Worm (Caenorhabditis elegans) whole organism, L4 larva: Measurements from ENCODE around the gene T28A8.6.
A peak's percentile ranks its signal among the peaks of the same experiment; 100 is the strongest.

Source experiments
- F10B5.3 ChIP-seq: sonication (generic microtip); optimal IDR thresholded peaks from 2 replicates; lab custom pipeline; 2016; ENCODE audit warnings: mild to moderate bottlenecking, missing genetic modification characterization, missing compliant biosample characterization
- F37D6.2 ChIP-seq: sonication (generic microtip); optimal IDR thresholded peaks from 2 replicates; lab custom pipeline; 2016; ENCODE audit warnings: mild to moderate bottlenecking, missing genetic modification characterization, missing compliant biosample characterization
- Y48G9A.11 ChIP-seq: fragments of 200-800 bp; sonication (Bioruptor generic); IDR thresholded peaks from 2 replicates; pipeline ENCODE4 v1.3.6; 2022; ENCODE audit warnings: missing genetic modification reagents, missing genetic modification characterization, missing compliant biosample characterization
- Y5F2A.4 ChIP-seq: fragments of 200-800 bp; sonication (Bioruptor generic); optimal IDR thresholded peaks from 2 replicates; lab custom pipeline; 2018; ENCODE audit warnings: mild to moderate bottlenecking, missing genetic modification characterization, missing compliant biosample characterization
- aha-1 ChIP-seq: fragments of 150-350 bp; peaks from one replicate; lab custom pipeline; 2014; ENCODE audit warnings: missing biosample characterization, missing genetic modification characterization
- aly-2 ChIP-seq: sonication (generic microtip); optimal IDR thresholded peaks from 2 replicates; lab custom pipeline; 2018; ENCODE audit warnings: missing biosample characterization, missing genetic modification characterization
- ceh-28 ChIP-seq: fragments of 150-350 bp; optimal IDR thresholded peaks from 2 replicates; lab custom pipeline; 2014; ENCODE audit warnings: missing biosample characterization, missing genetic modification reagents, missing genetic modification characterization
- ctbp-1 ChIP-seq: fragments of 200-800 bp; sonication (Bioruptor generic); IDR thresholded peaks from 2 replicates; pipeline ENCODE4 v1.3.6; 2022; ENCODE audit warnings: missing genetic modification reagents, missing genetic modification characterization, missing compliant biosample characterization
- daf-8 ChIP-seq: fragments of 200-800 bp; sonication (Bioruptor generic); IDR thresholded peaks from 2 replicates; pipeline ENCODE4 v1.3.6; 2022; ENCODE audit warnings: missing genetic modification characterization, missing compliant biosample characterization
- dmd-6 ChIP-seq: fragments of 200-800 bp; sonication (Bioruptor generic); IDR thresholded peaks from 2 replicates; pipeline ENCODE4 v1.3.6; 2022; ENCODE audit warnings: missing genetic modification reagents, missing genetic modification characterization, missing compliant biosample characterization
- dmd-8 ChIP-seq: fragments of 200-800 bp; sonication (Bioruptor generic); IDR thresholded peaks from 2 replicates; pipeline ENCODE4 v1.3.6; 2022; ENCODE audit warnings: missing genetic modification characterization, missing compliant biosample characterization
- dpl-1 ChIP-seq: fragments of 150-350 bp; optimal IDR thresholded peaks from 2 replicates; lab custom pipeline; 2014; ENCODE audit warnings: missing biosample characterization, missing genetic modification reagents, missing genetic modification characterization
- duxl-1 ChIP-seq: sonication (generic microtip); optimal IDR thresholded peaks from 2 replicates; lab custom pipeline; 2016; ENCODE audit warnings: mild to moderate bottlenecking, missing genetic modification characterization, moderate library complexity, missing compliant biosample characterization; ENCODE audit not compliant: poor library complexity
- dve-1 ChIP-seq: sonication (generic microtip); optimal IDR thresholded peaks from 2 replicates; lab custom pipeline; 2017; ENCODE audit warnings: antibody characterized with exemption, mild to moderate bottlenecking, missing genetic modification characterization, missing compliant biosample characterization; ENCODE audit not compliant: insufficient read depth
- egl-27 ChIP-seq: sonication (generic microtip); optimal IDR thresholded peaks from 3 replicates; lab custom pipeline; 2017; ENCODE audit warnings: missing biosample characterization, missing genetic modification reagents, missing genetic modification characterization
- egl-43 ChIP-seq: fragments of 200-800 bp; sonication (Bioruptor generic); IDR thresholded peaks from 2 replicates; pipeline ENCODE4 v1.3.6; 2022; ENCODE audit warnings: missing genetic modification reagents, missing genetic modification characterization, missing compliant biosample characterization
- fos-1 ChIP-seq: fragments of 150-350 bp; optimal IDR thresholded peaks from 2 replicates; lab custom pipeline; 2014; ENCODE audit warnings: missing biosample characterization, missing genetic modification characterization
- gei-8 ChIP-seq: fragments of 200-800 bp; sonication (Bioruptor generic); optimal IDR thresholded peaks from 2 replicates; lab custom pipeline; 2018; ENCODE audit warnings: mild to moderate bottlenecking, missing genetic modification characterization, missing compliant biosample characterization
- hlh-11 ChIP-seq: fragments of 200-800 bp; sonication (Bioruptor generic); optimal IDR thresholded peaks from 2 replicates; lab custom pipeline; 2018; ENCODE audit warnings: mild to moderate bottlenecking, missing genetic modification characterization, missing compliant biosample characterization
- hmg-1.1 ChIP-seq: fragments of 200-800 bp; sonication (Bioruptor generic); IDR thresholded peaks from 2 replicates; pipeline ENCODE4 v1.3.6; 2022; ENCODE audit warnings: missing genetic modification reagents, missing genetic modification characterization, missing compliant biosample characterization
- jun-1 ChIP-seq: fragments of 150-350 bp; optimal IDR thresholded peaks from 2 replicates; lab custom pipeline; 2014; ENCODE audit warnings: missing biosample characterization, missing genetic modification reagents, missing genetic modification characterization
- lim-7 ChIP-seq: fragments of 200-800 bp; sonication (Bioruptor generic); IDR thresholded peaks from 2 replicates; pipeline ENCODE4 v1.3.6; 2022; ENCODE audit warnings: missing genetic modification characterization, missing compliant biosample characterization
- lin-13 ChIP-seq: fragments of 150-350 bp; optimal IDR thresholded peaks from 2 replicates; lab custom pipeline; 2014; ENCODE audit warnings: missing biosample characterization, missing genetic modification reagents, missing genetic modification characterization
- lin-29 ChIP-seq: fragments of 200-800 bp; sonication (Bioruptor generic); IDR thresholded peaks from 2 replicates; pipeline ENCODE4 v1.3.6; 2022; ENCODE audit warnings: missing genetic modification reagents, missing genetic modification characterization, missing compliant biosample characterization
- madf-5 ChIP-seq, 2 experiments: fragments of 200-800 bp; sonication (Bioruptor generic); IDR thresholded peaks; 2 replicates each; pipeline ENCODE4 v1.3.6; 2022; ENCODE audit warnings: missing compliant biosample characterization in 2 of 2, missing genetic modification characterization in 2 of 2
- mep-1 ChIP-seq: fragments of 150-350 bp; sonication (generic microtip); optimal IDR thresholded peaks from 3 replicates; lab custom pipeline; 2014; ENCODE audit warnings: missing biosample characterization, missing genetic modification characterization
- mes-2 ChIP-seq: sonication (generic microtip); optimal IDR thresholded peaks from 2 replicates; lab custom pipeline; 2016; ENCODE audit warnings: missing genotype, mild to moderate bottlenecking, missing genetic modification characterization, missing compliant biosample characterization; ENCODE audit not compliant: poor library complexity, severe bottlenecking
- nhr-10 ChIP-seq: fragments of 150-350 bp; optimal IDR thresholded peaks from 2 replicates; lab custom pipeline; 2014; ENCODE audit warnings: missing biosample characterization, missing genetic modification characterization
- nhr-41 ChIP-seq: fragments of 200-800 bp; sonication (Bioruptor generic); IDR thresholded peaks from 2 replicates; pipeline ENCODE4 v1.3.6; 2022; ENCODE audit warnings: missing genetic modification reagents, missing genetic modification characterization, missing compliant biosample characterization
- nhr-42 ChIP-seq: fragments of 200-800 bp; sonication (Bioruptor generic); IDR thresholded peaks from 2 replicates; pipeline ENCODE4 v1.3.6; 2022; ENCODE audit warnings: missing genetic modification characterization, missing compliant biosample characterization
- nhr-6 ChIP-seq: fragments of 150-350 bp; optimal IDR thresholded peaks from 2 replicates; lab custom pipeline; 2014; ENCODE audit warnings: missing biosample characterization, missing genetic modification characterization
- nhr-77 ChIP-seq: fragments of 150-350 bp; optimal IDR thresholded peaks from 2 replicates; lab custom pipeline; 2014; ENCODE audit warnings: missing biosample characterization, missing genetic modification characterization
- pqm-1 ChIP-seq: sonication (generic microtip); optimal IDR thresholded peaks from 2 replicates; lab custom pipeline; 2017; ENCODE audit warnings: missing biosample characterization, missing genetic modification characterization
- saeg-2 ChIP-seq: fragments of 200-800 bp; sonication (Bioruptor generic); IDR thresholded peaks from 2 replicates; pipeline ENCODE4 v1.3.6; 2022; ENCODE audit warnings: missing genetic modification reagents, missing genetic modification characterization, missing compliant biosample characterization
- sdz-12 ChIP-seq: fragments of 200-800 bp; sonication (Bioruptor generic); optimal IDR thresholded peaks from 2 replicates; lab custom pipeline; 2018; ENCODE audit warnings: mild to moderate bottlenecking, missing genetic modification characterization, missing compliant biosample characterization
- skn-1 ChIP-seq: fragments of 150-350 bp; optimal IDR thresholded peaks from 2 replicates; lab custom pipeline; 2014; ENCODE audit warnings: missing biosample characterization, missing genetic modification characterization
- snpc-4 ChIP-seq: fragments of 150-350 bp; optimal IDR thresholded peaks from 2 replicates; lab custom pipeline; 2014; ENCODE audit warnings: missing biosample characterization, missing genetic modification characterization
- unc-39 ChIP-seq: sonication (generic microtip); optimal IDR thresholded peaks from 2 replicates; lab custom pipeline; 2017; ENCODE audit warnings: missing biosample characterization, missing genetic modification characterization
- zip-11 ChIP-seq: fragments of 200-800 bp; sonication (Bioruptor generic); IDR thresholded peaks from 2 replicates; pipeline ENCODE4 v1.3.6; 2022; ENCODE audit warnings: missing genetic modification characterization, missing compliant biosample characterization
- zip-2 ChIP-seq: fragments of 150-350 bp; optimal IDR thresholded peaks from 2 replicates; lab custom pipeline; 2014; ENCODE audit warnings: missing biosample characterization, missing genetic modification characterization
- ztf-11 ChIP-seq: fragments of 150-350 bp; optimal IDR thresholded peaks from 2 replicates; lab custom pipeline; 2014; ENCODE audit warnings: missing biosample characterization, missing genetic modification characterization

T28A8.6 gene

ce11 chrIII:13474482-13474881 lies 24.5 kb upstream of the T28A8.6 start (continued):
- TF ChIP-seq ceh-28 = no peak
- no peak for TF ChIP-seq egl-27 (tag; lab: Kevin White, UChicago)
- TF ChIP-seq fos-1 (tag; lab: Kevin White, UChicago) = no peak
- TF ChIP-seq saeg-2 (GFP tag; lab: Robert Waterston, UW) = no peak

DNA sequence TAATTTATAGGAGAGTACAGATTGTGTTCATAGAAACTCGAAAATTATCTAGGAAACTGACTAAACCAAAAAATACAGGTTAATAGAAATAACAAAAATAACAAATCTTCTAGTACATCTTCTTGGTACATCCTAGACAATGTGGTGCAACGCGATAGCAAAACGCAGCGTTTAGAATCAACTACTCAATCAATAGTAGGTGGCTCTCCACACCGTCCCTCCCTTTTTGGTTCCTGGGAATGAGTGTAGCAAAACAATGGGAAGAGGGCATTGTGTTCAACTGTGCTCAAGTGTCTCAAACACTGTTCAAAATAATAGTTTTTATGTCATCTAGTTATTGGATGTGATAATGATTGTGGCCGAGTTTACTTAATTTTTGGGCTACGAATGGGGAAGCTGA lies 22.3 kb upstream of the T28A8.6 start, which contains the start of gene T27E9.6:
TSS of gene T27E9.6 (minus strand) at position 101 of the 400 bp plus-strand sequence.
- no peak for TF ChIP-seq skn-1 (tag; lab: Kevin White, UChicago)
- TF ChIP-seq aha-1 = peak; percentile 43

DNA sequence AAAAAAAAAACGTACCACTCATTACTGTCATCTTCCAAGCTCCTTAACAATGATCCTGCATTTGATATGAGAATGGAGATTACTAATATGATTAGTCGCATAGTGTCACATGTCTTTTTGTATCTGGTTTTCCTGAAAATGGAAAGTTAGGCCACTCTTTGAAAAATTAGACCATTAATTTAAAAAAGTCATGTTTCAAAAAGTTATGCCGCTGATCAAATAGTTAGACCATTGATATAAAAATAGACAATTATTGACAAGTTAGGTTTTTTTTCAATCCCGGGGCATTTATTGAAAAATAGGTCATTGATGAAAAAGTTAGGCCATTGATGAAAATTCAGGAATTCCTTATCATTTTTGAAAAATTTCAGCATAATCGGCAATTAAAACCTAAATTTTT lies 15.0 kb upstream of the T28A8.6 start, which contains the start of gene acc-4:
TSS of gene acc-4 (minus strand) at position 101 of the 400 bp plus-strand sequence.
- TF ChIP-seq hmg-1.1 (GFP tag; lab: Robert Waterston, UW) = no peak
- TF ChIP-seq hlh-11 (tag; lab: Kevin White, UChicago) = no peak
- no peak for TF ChIP-seq lin-13 (GFP tag; lab: Kevin White, UChicago)
- no peak for TF ChIP-seq aha-1
- TF ChIP-seq nhr-42 (GFP tag; lab: Robert Waterston, UW) = no peak
- TF ChIP-seq dve-1 (tag; lab: Kevin White, UChicago) = no peak
- TF ChIP-seq ctbp-1 (GFP tag; lab: Robert Waterston, UW) = no peak
- TF ChIP-seq egl-43 (GFP tag; lab: Robert Waterston, UW) = no peak
- no peak for TF ChIP-seq lim-7 (GFP tag; lab: Robert Waterston, UW)
- TF ChIP-seq fos-1 (tag; lab: Kevin White, UChicago) = no peak
- TF ChIP-seq ztf-11 (tag; lab: Kevin White, UChicago) = no peak
- TF ChIP-seq mep-1 (tag; lab: Kevin White, UChicago) = no peak
- no peak for TF ChIP-seq dmd-6
- TF ChIP-seq mes-2 (tag; lab: Kevin White, UChicago) = no peak
- no peak for TF ChIP-seq snpc-4 (tag; lab: Kevin White, UChicago)
- no peak for TF ChIP-seq nhr-41 (GFP tag; lab: Robert Waterston, UW)
- TF ChIP-seq madf-5 (GFP tag; IDR thresholded peaks at IDR 0.05; lab: Robert Waterston, UW) = no peak
- no peak for TF ChIP-seq zip-2
- TF ChIP-seq unc-39 (tag; lab: Kevin White, UChicago) = no peak
- TF ChIP-seq Y5F2A.4 = no peak
- TF ChIP-seq, all 104 proteins: peak for 0

- no peak for TF ChIP-seq nhr-10 (tag; lab: Kevin White, UChicago)
- no peak for TF ChIP-seq egl-27 (tag; lab: Kevin White, UChicago)
- TF ChIP-seq ztf-11 (tag; lab: Kevin White, UChicago) = no peak
- TF ChIP-seq gei-8 (GFP tag; lab: Kevin White, UChicago) = no peak
- TF ChIP-seq jun-1 (tag; lab: Kevin White, UChicago) = no peak
- TF ChIP-seq nhr-6 = no peak
- no peak for TF ChIP-seq aly-2 (tag; lab: Kevin White, UChicago)
- TF ChIP-seq nhr-41 (GFP tag; lab: Robert Waterston, UW) = no peak
- TF ChIP-seq F10B5.3 (tag; lab: Kevin White, UChicago) = no peak
- no peak for TF ChIP-seq Y48G9A.11 (GFP tag; lab: Robert Waterston, UW)
- TF ChIP-seq F37D6.2 (tag; lab: Kevin White, UChicago) = no peak
- no peak for TF ChIP-seq duxl-1 (tag; lab: Kevin White, UChicago)
- TF ChIP-seq zip-11 (GFP tag; lab: Robert Waterston, UW) = no peak
- TF ChIP-seq dpl-1 = no peak
- TF ChIP-seq nhr-77 (tag; lab: Kevin White, UChicago) = no peak
- TF ChIP-seq lin-29 (GFP tag; lab: Robert Waterston, UW) = no peak
- TF ChIP-seq daf-8 (GFP tag; lab: Robert Waterston, UW) = no peak
- no peak for TF ChIP-seq pqm-1 (tag; lab: Kevin White, UChicago)
- TF ChIP-seq sdz-12 (GFP tag; lab: Kevin White, UChicago) = no peak
- no peak for TF ChIP-seq dmd-8 (GFP tag; lab: Robert Waterston, UW)
Observed at ce11 chrIII:13492377-13492776, 6.6 kb upstream of the T28A8.6 start, which contains the start of gene twk-40. Gene twk-40 (minus strand): TSS chrIII:13492477.
